Fruit fly (Drosophila melanogaster) whole organism, adult: ENCODE results near the gene CG17350.

Experiments used
- CG11617 ChIP-seq: fragments of 200-800 bp; sonication (Bioruptor generic); optimal IDR thresholded peaks from 2 replicates; lab custom pipeline; 2017; ENCODE audit warnings: mild to moderate bottlenecking, missing biosample characterization, missing genetic modification reagents, missing genetic modification characterization
- CG12768 ChIP-seq: fragments of 200-800 bp; sonication (Bioruptor generic); optimal IDR thresholded peaks from 2 replicates; lab custom pipeline; 2017; ENCODE audit warnings: missing biosample characterization, missing genetic modification characterization, mild to moderate bottlenecking, moderate library complexity, missing genetic modification reagents
- CG14711 ChIP-seq: fragments of 200-800 bp; sonication (Bioruptor generic); optimal IDR thresholded peaks from 2 replicates; lab custom pipeline; 2018; ENCODE audit warnings: missing biosample characterization, mild to moderate bottlenecking, missing genetic modification characterization, moderate library complexity
- CG1620 ChIP-seq: fragments of 200-800 bp; sonication (Bioruptor generic); optimal IDR thresholded peaks from 2 replicates; lab custom pipeline; 2016; ENCODE audit warnings: missing biosample characterization, missing genetic modification characterization
- CG33017 ChIP-seq: fragments of 200-800 bp; sonication (Bioruptor generic); optimal IDR thresholded peaks from 2 replicates; lab custom pipeline; 2018; ENCODE audit warnings: missing biosample characterization, mild to moderate bottlenecking, missing genetic modification characterization, moderate library complexity
- CG5204 ChIP-seq: fragments of 200-800 bp; sonication (Bioruptor generic); optimal IDR thresholded peaks from 2 replicates; lab custom pipeline; 2016; ENCODE audit warnings: missing biosample characterization, missing genetic modification characterization
- CG7045 ChIP-seq: fragments of 200-800 bp; sonication (Bioruptor generic); optimal IDR thresholded peaks from 2 replicates; lab custom pipeline; 2017; ENCODE audit warnings: missing biosample characterization, mild to moderate bottlenecking, missing genetic modification characterization
- Clk ChIP-seq: fragments of 200-800 bp; sonication (Bioruptor generic); optimal IDR thresholded peaks from 2 replicates; lab custom pipeline; 2017; ENCODE audit warnings: missing biosample characterization, missing genetic modification characterization
- Crg-1 ChIP-seq: fragments of 200-800 bp; sonication (Bioruptor generic); optimal IDR thresholded peaks from 2 replicates; lab custom pipeline; 2016; ENCODE audit warnings: missing biosample characterization, missing genetic modification characterization
- Hr96 ChIP-seq: fragments of 200-800 bp; sonication (Bioruptor generic); optimal IDR thresholded peaks from 2 replicates; lab custom pipeline; 2016; ENCODE audit warnings: missing biosample characterization, missing genetic modification characterization
- Mnt ChIP-seq: fragments of 200-800 bp; sonication (Bioruptor generic); optimal IDR thresholded peaks from 2 replicates; lab custom pipeline; 2016; ENCODE audit warnings: missing biosample characterization, mild to moderate bottlenecking, missing genetic modification characterization
- bab1 ChIP-seq: fragments of 200-800 bp; sonication (Bioruptor generic); optimal IDR thresholded peaks from 3 replicates; lab custom pipeline; 2019; ENCODE audit warnings: missing biosample characterization, mild to moderate bottlenecking, missing genetic modification characterization, moderate library complexity
- cic ChIP-seq: fragments of 200-800 bp; sonication (Bioruptor generic); optimal IDR thresholded peaks from 2 replicates; lab custom pipeline; 2017; ENCODE audit warnings: missing biosample characterization, mild to moderate bottlenecking, missing genetic modification characterization, moderate library complexity
- cnc ChIP-seq, 2 experiments: fragments of >200 bp; optimal IDR thresholded peaks; 2 replicates each; lab custom pipeline; 2017
- kay ChIP-seq: fragments of 200-800 bp; sonication (Bioruptor generic); peaks from one replicate; lab custom pipeline; 2016; ENCODE audit warnings: missing biosample characterization, missing genetic modification characterization, borderline replicate concordance
- ovo ChIP-seq: fragments of 200-800 bp; sonication (Bioruptor generic); optimal IDR thresholded peaks from 2 replicates; lab custom pipeline; 2016; ENCODE audit warnings: missing biosample characterization, missing genetic modification characterization
- pad ChIP-seq: fragments of 200-800 bp; sonication (Bioruptor generic); optimal IDR thresholded peaks from 3 replicates; lab custom pipeline; 2017; ENCODE audit warnings: missing biosample characterization, missing genetic modification characterization, mild to moderate bottlenecking, moderate library complexity, missing genetic modification reagents
- tj ChIP-seq: fragments of 200-800 bp; sonication (Bioruptor generic); optimal IDR thresholded peaks from 3 replicates; lab custom pipeline; 2017; ENCODE audit warnings: missing biosample characterization, mild to moderate bottlenecking, missing genetic modification characterization, moderate library complexity
- toe ChIP-seq: fragments of 200-800 bp; sonication (Bioruptor generic); optimal IDR thresholded peaks from 2 replicates; lab custom pipeline; 2016; ENCODE audit warnings: missing biosample characterization, missing genetic modification characterization

CG17350 gene

dm6 chr2L:19380630-19381029, at the start of gene CG17350:
Gene CG17350, plus strand, starts transcription at chr2L:19380930.
- TF ChIP-seq CG5204 (GFP tag; lab: Kevin White, UChicago) (no peak), CG12768 (GFP tag; lab: Kevin White, UChicago) (no peak), pad (GFP tag; lab: Kevin White, UChicago) (no peak), bab1 (GFP tag; lab: Kevin White, UChicago) (no peak), ovo (GFP tag; lab: Kevin White, UChicago) (no peak), CG7045 (GFP tag; lab: Kevin White, UChicago) (no peak), Crg-1 (GFP tag; lab: Kevin White, UChicago) (no peak), kay (GFP tag; lab: Kevin White, UChicago) (no peak), toe (GFP tag; lab: Kevin White, UChicago) (no peak), cic (GFP tag; lab: Kevin White, UChicago) (no peak), CG14711 (tag; lab: Kevin White, UChicago) (no peak)

dm6 chr2L:19333972-19334371, 46.8 kb upstream of the CG17350 start:
- TF ChIP-seq toe (GFP tag; lab: Kevin White, UChicago) (no peak), CG11617 (no peak)

DNA sequence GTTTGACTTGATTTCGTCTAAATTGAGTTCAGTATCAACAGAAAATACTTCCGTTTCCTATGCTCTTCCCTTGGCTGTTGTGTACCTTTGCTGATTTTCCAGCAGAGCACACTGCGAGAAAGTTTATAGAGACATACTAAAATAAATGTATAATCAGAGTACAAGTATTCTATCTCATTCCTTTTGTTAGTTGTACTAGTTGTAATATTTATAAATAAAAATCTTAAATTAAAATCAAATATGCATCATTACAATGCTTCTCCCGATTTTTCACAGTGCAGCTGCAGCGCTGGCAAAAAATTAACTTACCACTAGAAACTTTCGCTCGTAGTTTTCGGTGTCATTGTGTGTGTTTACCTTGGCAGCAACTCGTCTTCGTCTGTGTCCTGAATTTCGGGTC, 45.7 kb upstream of the CG17350 start:
- TF ChIP-seq bab1 (GFP tag; lab: Kevin White, UChicago) = no peak
- no peak for TF ChIP-seq CG5204 (GFP tag; lab: Kevin White, UChicago)
- no peak for TF ChIP-seq pad (GFP tag; lab: Kevin White, UChicago)
- TF ChIP-seq Hr96 (GFP tag; lab: Kevin White, UChicago) = no peak
- TF ChIP-seq toe (GFP tag; lab: Kevin White, UChicago) = no peak
- no peak for TF ChIP-seq kay (GFP tag; lab: Kevin White, UChicago)
- TF ChIP-seq Mnt = no peak
- TF ChIP-seq Clk (GFP tag; lab: Kevin White, UChicago) = no peak
- no peak for TF ChIP-seq CG1620 (GFP tag; lab: Kevin White, UChicago)
- no peak for TF ChIP-seq ovo (GFP tag; lab: Kevin White, UChicago)
- no peak for TF ChIP-seq CG12768 (GFP tag; lab: Kevin White, UChicago)
- no peak for TF ChIP-seq tj (GFP tag; lab: Kevin White, UChicago)
- no peak for TF ChIP-seq Crg-1 (GFP tag; lab: Kevin White, UChicago)
- TF ChIP-seq CG7045 (GFP tag; lab: Kevin White, UChicago) = no peak
- TF ChIP-seq cic (GFP tag; lab: Kevin White, UChicago) = no peak
- no peak for TF ChIP-seq CG11617

DNA sequence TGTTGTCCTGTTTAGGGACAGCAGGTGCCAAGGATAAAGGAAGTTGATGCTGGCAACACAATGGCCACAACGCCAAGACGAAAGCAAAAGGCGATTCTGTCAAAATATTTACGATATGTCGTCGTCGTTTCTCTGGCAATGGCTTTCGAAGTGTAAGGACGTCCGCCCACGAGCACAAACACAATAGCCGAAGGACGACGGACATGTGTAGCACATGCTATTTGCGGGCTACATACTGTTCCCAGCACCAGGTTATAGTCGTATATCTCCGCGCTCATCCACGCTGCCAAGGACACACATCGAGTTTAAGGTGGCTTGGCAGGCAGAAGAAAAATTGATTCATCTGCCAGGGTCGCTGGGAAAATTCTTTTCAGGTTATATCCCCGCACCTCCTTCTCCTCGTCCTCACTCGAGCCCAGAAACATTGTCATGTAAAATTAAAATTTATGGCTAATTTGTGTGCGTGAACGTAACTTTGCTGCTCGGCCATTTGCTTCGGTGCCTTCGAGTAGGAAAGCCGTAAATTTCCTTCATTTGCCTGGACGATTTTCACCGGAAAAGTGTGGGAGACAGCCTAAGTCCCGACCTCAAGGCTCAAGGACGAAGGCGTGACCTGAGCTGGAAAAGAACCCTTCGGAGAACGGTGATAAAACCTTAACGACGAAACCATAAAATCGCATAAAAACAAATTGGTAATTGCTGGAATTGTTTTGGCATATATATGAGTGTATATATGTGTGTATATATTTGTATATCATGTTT, 42.6 kb upstream of the CG17350 start:
- TF ChIP-seq CG33017 (tag; lab: Kevin White, UChicago) (no peak), CG5204 (GFP tag; lab: Kevin White, UChicago) (no peak)

- TF ChIP-seq cic (GFP tag; lab: Kevin White, UChicago) = no peak
Observed at dm6 chr2L:19339023-19339422, 41.7 kb upstream of the CG17350 start.

DNA sequence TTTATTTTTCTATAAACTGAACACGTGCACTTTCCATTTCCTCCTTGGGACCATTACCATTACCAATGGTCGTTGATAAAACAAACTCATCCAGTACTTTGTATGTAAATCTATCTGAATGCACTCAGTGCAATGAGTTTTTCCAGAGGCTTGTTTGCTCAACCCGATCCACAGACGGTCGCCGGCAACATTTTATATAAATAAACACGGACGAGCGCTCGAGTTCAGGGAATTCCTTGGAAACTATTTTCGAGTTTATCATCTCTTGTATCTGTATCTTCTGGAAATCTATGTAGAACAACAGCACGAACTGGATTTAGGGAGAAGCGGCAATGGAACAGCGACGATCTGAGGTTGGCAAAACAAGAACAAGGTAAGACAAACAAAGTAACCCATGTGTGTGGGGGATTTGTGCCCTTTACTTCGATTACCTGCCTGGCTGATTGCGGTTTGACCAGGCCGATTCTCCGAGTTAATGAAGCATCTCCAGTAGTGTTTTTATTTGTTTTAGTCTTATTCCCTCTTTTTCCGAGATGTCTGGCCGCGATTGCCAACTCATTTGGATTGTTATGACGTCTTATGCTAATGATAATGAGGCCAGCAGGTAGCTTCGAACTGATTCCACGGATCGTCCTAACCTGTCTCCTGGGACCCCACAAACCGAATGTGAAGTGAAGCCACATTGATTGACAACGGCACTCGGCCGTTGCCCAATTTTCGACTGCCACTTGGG, 39.5 kb upstream of the CG17350 start:
- TF ChIP-seq Clk (GFP tag; lab: Kevin White, UChicago) (no peak), CG5204 (GFP tag; lab: Kevin White, UChicago) (no peak), toe (GFP tag; lab: Kevin White, UChicago) (no peak), cic (GFP tag; lab: Kevin White, UChicago) (no peak), CG11617 (no peak), bab1 (GFP tag; lab: Kevin White, UChicago) (no peak), CG12768 (GFP tag; lab: Kevin White, UChicago) (no peak), CG33017 (tag; lab: Kevin White, UChicago) (no peak), cnc (optimal IDR thresholded peaks at IDR 0.05; lab: Kevin White, UChicago) (no peak), kay (GFP tag; lab: Kevin White, UChicago) (no peak), CG14711 (tag; lab: Kevin White, UChicago) (no peak), Crg-1 (GFP tag; lab: Kevin White, UChicago) (no peak), Hr96 (GFP tag; lab: Kevin White, UChicago) (no peak), ovo (GFP tag; lab: Kevin White, UChicago) (no peak), pad (GFP tag; lab: Kevin White, UChicago) (no peak), CG1620 (GFP tag; lab: Kevin White, UChicago) (no peak)

- TF ChIP-seq Crg-1 (GFP tag; lab: Kevin White, UChicago) = no peak
Observed at dm6 chr2L:19342018-19342417, 38.7 kb upstream of the CG17350 start.
